Worm (Caenorhabditis elegans) whole organism, L4 larva: ENCODE data around the gene srj-15.

Source experiments
- R02D3.7 ChIP-seq: fragments of 150-350 bp; sonication (generic microtip); optimal IDR thresholded peaks from 3 replicates; lab custom pipeline; 2014; ENCODE audit warnings: missing biosample characterization, missing genetic modification characterization
- nhr-11 ChIP-seq: fragments of 150-350 bp; optimal IDR thresholded peaks from 2 replicates; lab custom pipeline; 2014; ENCODE audit warnings: missing biosample characterization, missing genetic modification characterization

DNA sequence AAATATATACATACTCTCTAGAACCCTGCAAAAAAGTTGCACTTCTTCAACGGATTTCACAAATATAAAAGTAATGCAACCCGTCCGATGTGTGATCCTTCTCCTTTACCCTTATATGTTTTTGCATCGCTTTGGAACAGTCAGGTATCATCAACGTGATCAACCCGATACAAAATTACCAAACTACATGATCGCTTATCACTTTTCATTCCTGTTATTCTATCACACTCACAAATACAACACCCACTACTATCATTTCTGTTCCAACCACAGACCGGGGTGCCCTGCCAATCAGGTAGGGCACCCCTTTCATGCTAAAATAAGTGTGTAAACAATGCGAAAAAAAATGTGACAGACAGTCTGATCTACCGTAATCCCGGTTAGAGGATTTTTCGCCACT, 2.3 kb upstream of the srj-15 start:
- TF ChIP-seq nhr-11 (tag; lab: Kevin White, UChicago) (no peak), R02D3.7 (tag; lab: Kevin White, UChicago) (no peak)
